Fruit fly (Drosophila melanogaster): ENCODE data around the gene fid.

Gene fid

DNA sequence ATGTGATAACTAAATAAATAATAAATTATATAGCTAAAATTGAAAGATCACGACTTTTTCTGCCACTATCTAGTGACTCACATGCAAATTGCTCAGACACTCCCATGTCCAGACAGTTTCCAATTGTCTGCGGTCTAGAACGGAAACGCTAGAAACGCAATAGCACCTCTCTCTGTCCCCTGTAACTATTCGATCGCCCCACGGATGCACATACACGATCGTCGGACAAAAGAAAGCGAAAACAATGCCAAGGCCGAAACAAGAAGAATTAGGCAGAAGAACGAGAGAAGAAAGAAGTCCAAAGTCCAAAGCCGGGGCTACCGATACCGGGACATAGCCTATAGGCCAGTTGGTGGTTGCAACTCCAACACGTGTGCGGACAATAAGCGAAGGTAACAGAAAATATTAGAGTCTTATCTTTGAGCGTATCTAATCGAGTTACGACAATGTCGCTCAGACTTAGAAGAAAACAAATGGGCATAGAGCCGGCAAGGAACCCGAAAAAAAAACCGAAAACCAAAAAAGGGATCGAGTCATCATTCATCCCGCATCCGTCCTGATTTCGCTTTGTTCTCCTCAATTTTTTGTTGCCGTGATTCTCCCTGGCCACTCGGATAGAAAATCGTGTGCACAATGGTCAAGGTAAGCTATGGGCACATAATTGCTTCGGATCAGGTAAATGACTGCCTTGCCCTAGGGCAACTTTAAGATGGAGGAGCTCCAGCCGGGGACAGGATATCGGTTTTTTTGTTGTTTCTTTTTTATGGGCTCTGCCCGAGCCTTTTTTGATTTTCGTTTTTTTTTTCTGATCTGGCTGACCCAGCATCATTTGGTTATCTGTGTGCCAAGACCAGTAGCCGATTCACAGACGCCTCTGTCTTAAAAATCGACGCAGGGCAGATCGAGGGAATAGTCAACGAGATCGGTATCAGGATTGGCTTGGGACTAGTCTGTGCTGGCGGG, 31.1 kb downstream of the fid start:
- TF ChIP-seq CG17801 (GFP tag; optimal IDR thresholded peaks at IDR 0.05; ENCODE audit: partially characterized antibody) = no peak

DNA sequence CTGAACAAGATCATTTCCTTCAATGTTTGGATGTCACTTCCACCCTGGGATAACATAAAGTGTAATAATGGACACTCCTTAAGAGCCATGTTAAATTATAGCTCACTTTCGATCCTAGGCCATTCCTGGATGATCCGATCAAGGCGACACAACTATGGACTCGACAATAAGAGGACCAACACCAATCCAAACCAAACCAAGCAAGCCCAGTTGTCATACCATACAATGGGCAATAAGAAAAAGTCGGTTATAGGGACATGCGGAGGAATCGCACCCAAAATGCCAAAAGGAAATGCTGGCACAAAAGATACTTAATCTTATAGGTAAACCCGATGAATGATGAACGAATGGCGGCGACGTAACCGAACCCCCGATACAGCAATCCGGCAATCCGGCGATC, 32.2 kb downstream of the fid start:
- no peak for TF ChIP-seq CG17801 (GFP tag; optimal IDR thresholded peaks at IDR 0.05; ENCODE audit: partially characterized antibody)

DNA sequence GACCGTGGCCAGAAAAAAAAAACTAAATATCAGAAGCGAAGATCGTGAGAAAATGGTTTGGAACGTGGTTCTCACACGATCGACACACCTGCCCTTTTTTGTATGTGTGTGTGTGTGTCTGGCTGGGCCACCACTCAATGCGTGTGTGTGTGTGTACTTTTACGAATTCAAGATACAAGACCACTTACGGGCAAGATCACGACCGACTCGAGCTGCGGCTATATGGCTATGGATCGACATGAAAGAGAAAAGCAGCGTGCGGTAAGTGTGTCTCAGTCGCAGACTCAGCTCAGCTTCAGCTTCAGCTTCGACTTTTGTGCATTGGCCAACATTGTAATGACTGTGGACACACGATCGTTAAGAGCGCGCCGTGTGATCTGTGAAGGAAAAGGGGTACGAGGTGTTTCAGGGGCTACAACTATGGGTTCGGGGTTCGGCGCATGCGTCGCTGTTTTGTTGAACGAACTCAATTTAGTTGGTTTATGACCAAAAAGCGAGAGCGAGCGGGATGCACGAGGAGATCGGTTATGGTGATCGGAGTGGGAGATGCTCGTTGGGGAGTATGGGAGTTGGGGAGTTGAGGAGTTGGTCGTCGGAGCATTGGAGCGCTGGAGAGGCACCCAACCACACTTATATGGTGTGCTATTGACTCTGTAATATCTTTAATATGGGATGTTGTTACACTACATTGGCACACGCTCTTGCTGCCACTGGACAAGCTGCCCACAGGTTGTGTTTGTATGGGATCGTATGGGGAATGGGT, 32.9 kb downstream of the fid start:
- no peak for TF ChIP-seq CG17801 (GFP tag; optimal IDR thresholded peaks at IDR 0.05; ENCODE audit: partially characterized antibody)

DNA sequence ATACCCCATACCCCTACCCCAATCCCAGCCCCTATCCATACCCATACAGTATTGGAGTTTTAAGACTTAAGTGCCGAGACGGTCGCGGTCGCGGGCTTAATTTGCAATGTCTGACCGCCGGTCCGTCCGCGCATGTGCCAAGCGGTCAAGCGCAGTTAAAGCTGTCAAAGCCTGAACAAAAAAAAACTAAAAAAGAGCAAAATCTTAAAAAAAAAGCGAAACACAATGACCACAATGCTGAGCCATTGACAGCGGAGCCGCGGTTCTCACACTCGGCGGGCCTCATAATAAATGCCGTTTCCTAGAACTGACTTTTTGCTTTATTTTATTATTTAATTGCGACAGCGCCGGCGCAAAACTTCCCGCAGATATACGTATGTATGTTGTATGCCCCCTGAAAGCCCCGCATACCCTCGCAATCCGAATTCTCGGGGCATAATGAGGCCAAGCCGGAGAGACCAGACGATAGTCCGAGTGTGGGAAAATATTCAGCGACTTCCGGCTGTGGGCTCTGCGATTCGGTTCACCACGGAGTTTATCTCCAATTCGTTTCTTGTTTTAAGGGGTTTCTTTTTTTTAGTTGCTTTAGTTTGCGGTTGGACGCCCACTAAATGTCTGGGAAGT, 34.6 kb downstream of the fid start:
- TF ChIP-seq CG17801 (GFP tag; optimal IDR thresholded peaks at IDR 0.05; ENCODE audit: partially characterized antibody) = no peak

DNA sequence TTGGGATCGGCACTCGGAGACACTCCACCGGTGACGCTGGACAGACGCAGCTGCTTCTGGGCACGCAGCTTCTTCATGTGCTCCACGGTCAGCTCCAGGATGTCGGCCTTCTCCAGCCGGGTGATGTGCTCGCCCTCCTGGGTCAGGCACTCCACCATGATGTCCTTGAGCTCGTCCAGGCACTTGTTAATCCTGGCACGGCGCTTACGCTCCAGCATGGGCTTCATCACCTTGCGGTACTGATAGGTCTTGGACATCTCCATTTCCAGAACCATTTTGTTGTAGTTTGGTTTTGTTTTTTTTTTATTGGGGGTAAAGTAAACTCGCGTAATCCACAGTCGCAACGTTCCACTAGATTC, 35.7 kb downstream of the fid start:
- no peak for TF ChIP-seq CG17801 (GFP tag; optimal IDR thresholded peaks at IDR 0.05; ENCODE audit: partially characterized antibody)

DNA sequence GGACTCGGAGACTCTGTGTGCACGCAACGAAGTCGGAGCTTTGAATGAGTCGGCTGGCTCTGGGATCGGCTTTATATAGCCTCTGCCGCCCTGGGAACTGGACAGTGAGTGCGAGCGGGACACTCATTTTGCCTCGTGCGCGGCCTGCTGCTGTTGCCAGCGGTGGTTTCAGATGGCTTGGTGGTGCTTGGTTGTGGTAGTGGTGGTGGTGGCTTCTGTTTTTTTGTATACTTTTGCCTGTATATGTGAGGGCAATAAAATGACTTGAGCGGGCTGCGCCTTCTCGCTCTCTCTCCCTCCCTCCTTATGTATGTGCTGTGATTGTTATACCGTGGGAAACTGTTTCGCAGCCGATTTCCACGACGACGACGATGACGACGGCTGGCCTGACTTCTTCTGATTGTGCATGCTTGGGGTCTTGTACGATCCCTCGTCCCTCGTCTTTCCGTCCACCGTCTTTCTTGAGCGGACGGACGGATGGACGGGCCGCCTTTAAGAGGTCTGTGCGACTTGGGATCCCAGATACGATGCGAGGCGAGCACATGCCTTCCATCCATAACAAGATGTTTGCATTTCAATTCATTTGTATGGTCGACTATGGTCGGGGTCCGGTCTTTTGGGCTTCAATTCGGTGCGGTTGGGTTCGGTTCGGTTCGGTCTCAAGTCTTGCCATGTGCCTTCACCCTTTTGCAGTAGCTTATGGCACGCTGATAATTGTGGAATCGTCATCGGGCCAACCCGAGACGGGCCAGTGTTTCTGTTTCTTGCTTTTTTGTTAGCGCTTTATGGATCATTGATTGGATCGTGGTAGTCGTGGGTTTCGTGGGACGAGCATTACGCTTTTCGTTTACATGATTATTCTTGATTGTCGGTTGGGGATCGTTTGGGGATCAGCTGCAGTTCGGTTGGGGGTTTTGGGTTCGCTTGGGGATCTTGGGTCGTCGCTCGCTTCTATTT, 36.4 kb downstream of the fid start:
- TF ChIP-seq CG17801 (GFP tag; optimal IDR thresholded peaks at IDR 0.05; ENCODE audit: partially characterized antibody) = peak; percentile 11

DNA sequence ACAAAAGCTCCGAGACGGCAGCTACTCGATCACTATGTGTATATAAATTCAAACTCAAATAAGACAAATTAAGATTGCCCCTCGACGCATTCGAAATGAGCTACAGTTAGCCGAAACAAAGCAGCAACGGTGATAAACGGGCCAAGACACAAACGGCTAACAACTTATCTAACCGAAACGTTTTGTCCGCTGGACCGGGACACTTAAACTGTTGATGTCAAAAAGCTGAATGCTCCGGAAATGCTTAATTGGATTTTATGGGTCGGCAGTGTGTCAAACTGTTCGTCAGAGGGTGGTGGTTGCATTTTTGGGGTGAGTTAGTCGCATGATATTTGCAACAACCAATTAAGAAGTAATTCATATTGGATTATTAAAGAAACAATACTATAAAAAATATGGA, 37.4 kb downstream of the fid start:
- TF ChIP-seq CG17801 (GFP tag; optimal IDR thresholded peaks at IDR 0.05; ENCODE audit: partially characterized antibody) = no peak

DNA sequence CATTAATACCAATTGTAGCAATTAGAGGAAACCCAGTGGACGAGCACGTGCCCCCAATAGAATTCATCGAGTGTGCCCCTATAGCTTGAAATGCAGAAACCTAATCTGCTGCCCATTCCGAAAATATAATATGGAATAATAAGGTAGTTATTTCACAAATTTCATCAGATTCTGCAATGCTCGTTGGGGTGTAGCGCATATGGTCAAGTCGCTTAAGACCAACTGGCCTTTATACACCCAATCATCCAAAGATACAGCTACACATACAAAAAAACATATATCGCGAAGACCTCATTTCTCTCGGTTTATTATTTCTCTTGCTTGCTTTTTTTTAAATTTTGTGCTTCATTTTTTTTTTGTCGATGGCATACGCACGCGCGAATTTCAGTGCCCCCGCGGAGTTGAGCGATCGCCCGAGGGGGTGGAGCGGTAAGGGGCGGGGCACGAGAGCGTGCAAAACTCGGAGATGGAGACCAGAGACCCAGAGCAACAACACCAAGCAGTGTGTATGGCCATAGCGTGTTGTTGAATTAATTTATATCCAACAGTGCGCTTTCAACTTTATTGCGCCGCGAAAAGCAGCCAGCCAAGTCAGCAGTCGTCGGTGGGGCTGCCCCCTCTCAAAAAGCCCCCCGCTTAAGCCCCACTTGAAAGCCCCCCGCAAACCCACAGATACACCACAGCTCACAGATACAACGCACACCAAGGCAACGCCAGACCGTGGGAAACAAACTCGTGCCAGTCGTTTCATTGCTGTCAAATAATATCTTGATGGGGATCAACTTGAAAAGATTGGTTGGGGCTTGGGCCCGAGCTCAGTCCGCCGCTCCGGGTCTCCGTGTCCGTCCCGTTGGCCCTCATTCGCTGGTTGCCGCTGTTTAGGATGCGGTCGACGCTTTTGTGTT, 38.3 kb downstream of the fid start:
- peak; percentile 76 for TF ChIP-seq CG17801 (GFP tag; optimal IDR thresholded peaks at IDR 0.05; ENCODE audit: partially characterized antibody)

DNA sequence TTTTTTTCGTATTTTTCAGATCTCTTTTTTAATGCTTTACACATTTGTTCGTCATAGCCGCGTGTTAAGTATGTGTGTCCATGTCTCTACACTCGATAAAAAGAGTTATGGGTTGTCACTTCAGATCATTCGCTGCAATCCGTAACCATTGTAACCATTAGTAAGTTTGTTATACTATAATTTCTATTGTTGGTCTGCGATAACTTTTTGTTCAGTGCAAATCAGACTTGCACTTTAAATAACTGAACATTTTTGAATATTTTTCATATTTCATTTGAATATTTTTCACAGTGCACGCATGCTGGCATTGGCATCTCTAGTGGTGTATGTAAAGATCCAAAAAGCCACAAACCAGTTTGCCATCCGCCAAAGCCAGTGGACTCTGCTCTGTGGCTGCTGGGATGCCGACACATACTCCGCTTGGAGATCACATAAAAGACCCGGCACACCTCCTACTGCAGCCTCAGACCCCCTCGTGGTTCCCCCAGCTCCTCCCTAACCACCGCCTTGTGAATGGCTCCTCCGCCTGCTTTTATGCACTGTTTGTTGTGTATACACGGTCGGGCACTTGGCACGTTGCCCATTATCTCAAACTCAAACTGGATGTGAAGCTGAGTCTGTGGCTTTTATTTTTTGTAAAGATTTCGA, 39.1 kb downstream of the fid start:
- no peak for TF ChIP-seq CG17801 (GFP tag; optimal IDR thresholded peaks at IDR 0.05; ENCODE audit: partially characterized antibody)

DNA sequence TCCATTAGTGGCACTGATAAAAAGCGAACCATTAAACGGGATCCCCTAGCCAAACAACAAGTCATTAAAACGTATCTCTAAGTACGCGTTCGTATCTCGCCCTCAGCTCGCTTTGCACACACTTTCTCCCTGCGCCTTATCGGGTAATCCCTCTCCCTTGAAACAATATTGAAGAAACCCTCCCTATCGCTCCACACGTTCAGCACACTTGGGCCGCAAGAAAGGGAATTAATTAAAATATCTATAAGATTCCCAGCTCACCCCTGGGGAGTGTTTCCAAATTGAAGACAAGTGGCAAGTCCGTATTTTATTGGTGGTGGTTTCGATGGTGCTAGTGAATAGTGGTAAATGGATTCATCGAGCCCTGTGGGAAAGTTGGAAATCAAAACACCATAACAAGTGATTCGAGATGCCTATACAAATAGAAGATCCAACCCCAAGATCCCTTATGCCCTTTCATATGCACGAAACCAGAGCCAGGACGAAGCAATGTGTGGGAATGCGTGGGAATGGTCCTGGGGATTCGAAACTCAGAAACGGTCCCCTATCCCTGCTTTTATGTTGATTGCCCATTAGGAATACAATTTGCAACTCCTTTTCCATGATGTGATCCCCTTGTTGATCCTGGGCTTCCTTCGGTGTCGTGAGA, 40.0 kb downstream of the fid start:
- no peak for TF ChIP-seq CG17801 (GFP tag; optimal IDR thresholded peaks at IDR 0.05; ENCODE audit: partially characterized antibody)

DNA sequence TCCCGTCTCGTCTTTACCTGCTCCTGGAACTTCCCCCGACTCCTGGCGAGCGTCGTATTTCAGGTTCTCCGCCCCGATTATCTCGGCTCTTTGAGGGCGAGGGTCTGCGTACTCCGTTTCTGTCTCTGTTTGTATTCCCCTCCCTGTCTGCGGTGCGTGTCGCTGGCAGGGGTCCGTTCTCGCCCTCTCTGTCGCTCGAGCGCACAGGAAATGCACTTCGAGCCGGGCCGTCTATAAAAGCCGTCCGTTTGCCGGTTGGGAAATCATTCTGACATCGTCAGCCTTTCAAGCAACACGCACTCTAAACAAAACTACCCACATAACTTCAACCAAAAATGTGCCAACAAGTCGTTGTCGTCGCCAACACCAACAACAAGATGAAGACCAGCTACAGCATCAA, 40.7 kb downstream of the fid start:
- TF ChIP-seq CG17801 (GFP tag; optimal IDR thresholded peaks at IDR 0.05; ENCODE audit: partially characterized antibody) = no peak

DNA sequence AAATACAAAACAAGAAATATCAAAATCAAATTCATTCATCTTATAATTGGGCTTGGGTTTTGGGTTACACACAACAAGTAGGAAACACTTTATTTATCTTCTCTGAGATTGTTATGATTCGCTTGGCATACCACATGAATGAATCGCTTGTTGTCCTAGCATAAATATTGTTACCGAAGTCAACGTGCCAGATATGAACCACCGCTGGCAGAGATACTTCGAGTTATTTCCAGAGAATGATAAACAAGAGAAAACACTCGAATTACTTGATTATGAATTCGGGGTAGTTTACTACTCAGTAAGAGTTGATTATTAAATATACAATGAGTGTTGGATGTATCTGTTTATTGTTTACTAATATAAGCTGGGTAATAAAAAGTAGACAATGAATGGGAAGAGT, 41.7 kb downstream of the fid start:
- no peak for TF ChIP-seq CG17801 (GFP tag; optimal IDR thresholded peaks at IDR 0.05; ENCODE audit: partially characterized antibody)

DNA sequence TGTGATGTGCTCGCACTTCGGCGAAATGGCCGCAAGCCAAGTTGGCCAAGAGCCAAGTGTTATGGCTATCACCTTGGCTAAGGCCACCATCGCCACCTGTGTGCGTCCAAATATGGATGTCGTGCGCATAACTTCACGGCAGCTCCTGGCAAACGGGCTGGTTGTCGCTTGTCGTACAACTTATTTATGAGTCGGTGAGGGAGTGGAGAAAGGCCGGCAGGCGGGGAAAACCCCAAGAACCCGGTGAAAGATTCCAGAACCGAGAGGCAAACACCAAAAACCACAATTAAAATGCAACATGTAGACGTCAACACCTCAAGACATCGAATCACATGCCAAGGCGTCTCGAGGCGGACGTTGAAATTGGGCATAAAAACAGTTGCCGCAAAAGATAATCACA, 42.4 kb downstream of the fid start:
- no peak for TF ChIP-seq CG17801 (GFP tag; optimal IDR thresholded peaks at IDR 0.05; ENCODE audit: partially characterized antibody)

Measured in ovary, adult (tissue).